Worm (Caenorhabditis elegans) whole organism, young adult: Measurements from ENCODE around the gene dhs-16.

Experiments
- F39B2.1 ChIP-seq: fragments of 200-800 bp; sonication (Bioruptor generic); IDR thresholded peaks from 2 replicates; pipeline ENCODE4 v1.3.6; 2022; ENCODE audit warnings: missing genetic modification reagents, missing genetic modification characterization, missing compliant biosample characterization
- Y79H2A.3 ChIP-seq: fragments of 200-800 bp; sonication (Bioruptor generic); conservative IDR thresholded peaks from 2 replicates; pipeline ENCODE4 v1.3.6; 2022; ENCODE audit warnings: missing genetic modification reagents, missing genetic modification characterization, missing compliant biosample characterization
- ama-1 ChIP-seq, 3 experiments: fragments of 150-350 bp in 1 of 3; sonication (generic microtip) in 2 of 3; optimal IDR thresholded peaks; 2 replicates each; lab custom pipeline; 2014 to 2018; ENCODE audit warnings: missing biosample characterization in 2 of 3, missing genetic modification characterization in 2 of 3, missing genetic modification reagents in 2 of 3
- chd-7 ChIP-seq: sonication (generic microtip); optimal IDR thresholded peaks from 2 replicates; lab custom pipeline; 2016; ENCODE audit warnings: mild to moderate bottlenecking, missing genetic modification characterization, moderate library complexity, missing compliant biosample characterization
- hrde-1 ChIP-seq: sonication (generic microtip); optimal IDR thresholded peaks from 2 replicates; lab custom pipeline; 2016; ENCODE audit warnings: missing genetic modification characterization, mild to moderate bottlenecking, missing compliant biosample characterization, moderate library complexity, missing genotype, missing genetic modification reagents, borderline replicate concordance
- mcd-1 ChIP-seq: fragments of 200-800 bp; sonication (Bioruptor generic); IDR thresholded peaks from 2 replicates; pipeline ENCODE4 v1.3.6; 2022; ENCODE audit warnings: missing genetic modification reagents, missing genetic modification characterization, missing compliant biosample characterization
- repo-1 ChIP-seq: sonication (generic microtip); optimal IDR thresholded peaks from 2 replicates; lab custom pipeline; 2017; ENCODE audit warnings: mild to moderate bottlenecking, missing genetic modification characterization, missing compliant biosample characterization
- snpc-3.4 ChIP-seq: sonication (generic microtip); optimal IDR thresholded peaks from 2 replicates; lab custom pipeline; 2017; ENCODE audit warnings: missing genetic modification characterization, mild to moderate bottlenecking, missing compliant biosample characterization, antibody characterized with exemption, moderate library complexity, missing genotype, missing genetic modification reagents

- no peak for TF ChIP-seq mcd-1 (GFP tag; lab: Robert Waterston, UW)
- peak; percentile 14 for TF ChIP-seq ama-1 (optimal IDR thresholded peaks at IDR 0.05; lab: Kevin White, UChicago)
- TF ChIP-seq ama-1 (GFP tag; optimal IDR thresholded peaks at IDR 0.05; lab: Kevin White, UChicago), result no peak
- TF ChIP-seq snpc-3.4, result no peak
- TF ChIP-seq chd-7 (tag; lab: Kevin White, UChicago), result no peak
- TF ChIP-seq Y79H2A.3 (GFP tag; lab: Robert Waterston, UW), result no peak
- TF ChIP-seq hrde-1, result no peak
- no peak for TF ChIP-seq F39B2.1 (GFP tag; lab: Robert Waterston, UW)
- no peak for TF ChIP-seq repo-1 (tag; lab: Kevin White, UChicago)
Observed at ce11 chrV:6016097-6016496, 32.6 kb downstream of the dhs-16 start.
